Worm (Caenorhabditis elegans) whole organism, L4 larva: ENCODE results near the gene W04B5.6.

ENCODE experiments used
- F26F4.8 ChIP-seq: fragments of 200-800 bp; sonication (Bioruptor generic); conservative IDR thresholded peaks from 2 replicates; pipeline ENCODE4 v1.3.6; 2022; ENCODE audit warnings: missing genetic modification characterization, missing compliant biosample characterization
- F44E2.7 ChIP-seq: fragments of 200-800 bp; sonication (Bioruptor generic); IDR thresholded peaks from 2 replicates; pipeline ENCODE4 v2.1.2; 2022; ENCODE audit warnings: missing genetic modification characterization, missing compliant biosample characterization
- Y48G9A.11 ChIP-seq: fragments of 200-800 bp; sonication (Bioruptor generic); IDR thresholded peaks from 2 replicates; pipeline ENCODE4 v1.3.6; 2022; ENCODE audit warnings: missing genetic modification reagents, missing genetic modification characterization, missing compliant biosample characterization
- Y5F2A.4 ChIP-seq: fragments of 200-800 bp; sonication (Bioruptor generic); optimal IDR thresholded peaks from 2 replicates; lab custom pipeline; 2018; ENCODE audit warnings: mild to moderate bottlenecking, missing genetic modification characterization, missing compliant biosample characterization
- ZK337.2 ChIP-seq: fragments of 200-800 bp; sonication (Bioruptor generic); IDR thresholded peaks from 2 replicates; pipeline ENCODE4 v1.3.6; 2022; ENCODE audit warnings: missing genetic modification reagents, missing genetic modification characterization, missing compliant biosample characterization
- aha-1 ChIP-seq: fragments of 150-350 bp; peaks from one replicate; lab custom pipeline; 2014; ENCODE audit warnings: missing biosample characterization, missing genetic modification characterization
- ama-1 ChIP-seq: fragments of 150-350 bp; optimal IDR thresholded peaks from 2 replicates; lab custom pipeline; 2014; ENCODE audit warnings: inconsistent platforms, mixed read lengths
- attf-4 ChIP-seq: sonication (generic microtip); optimal IDR thresholded peaks from 3 replicates; lab custom pipeline; 2017; ENCODE audit warnings: missing biosample characterization, missing genetic modification characterization
- ceh-28 ChIP-seq: fragments of 150-350 bp; optimal IDR thresholded peaks from 2 replicates; lab custom pipeline; 2014; ENCODE audit warnings: missing biosample characterization, missing genetic modification reagents, missing genetic modification characterization
- ceh-44 ChIP-seq: fragments of 200-800 bp; sonication (Bioruptor generic); IDR thresholded peaks from 2 replicates; pipeline ENCODE4 v1.3.6; 2022; ENCODE audit warnings: missing genetic modification reagents, missing genetic modification characterization, missing compliant biosample characterization
- ceh-82 ChIP-seq: sonication (generic microtip); optimal IDR thresholded peaks from 2 replicates; lab custom pipeline; 2017; ENCODE audit warnings: missing biosample characterization, missing genetic modification characterization
- ces-1 ChIP-seq: fragments of 150-350 bp; sonication (generic microtip); optimal IDR thresholded peaks from 4 replicates; lab custom pipeline; 2014; ENCODE audit warnings: missing biosample characterization, missing genetic modification reagents, missing genetic modification characterization
- daf-16 ChIP-seq, 3 experiments: sonication (generic microtip); optimal IDR thresholded peaks; 2 replicates each; lab custom pipeline; 2016 to 2017; ENCODE audit warnings: missing genetic modification characterization in 3 of 3, missing genetic modification reagents in 3 of 3, mild to moderate bottlenecking in 2 of 3, missing compliant biosample characterization in 2 of 3, missing biosample characterization in 1 of 3, moderate library complexity in 1 of 3
- daf-19 ChIP-seq: fragments of 200-800 bp; sonication (Bioruptor generic); conservative IDR thresholded peaks from 2 replicates; pipeline ENCODE4 v1.3.6; 2022; ENCODE audit warnings: missing genetic modification characterization, missing compliant biosample characterization
- daf-8 ChIP-seq: fragments of 200-800 bp; sonication (Bioruptor generic); IDR thresholded peaks from 2 replicates; pipeline ENCODE4 v1.3.6; 2022; ENCODE audit warnings: missing genetic modification characterization, missing compliant biosample characterization
- dmd-6 ChIP-seq: fragments of 200-800 bp; sonication (Bioruptor generic); IDR thresholded peaks from 2 replicates; pipeline ENCODE4 v1.3.6; 2022; ENCODE audit warnings: missing genetic modification reagents, missing genetic modification characterization, missing compliant biosample characterization
- duxl-1 ChIP-seq: sonication (generic microtip); optimal IDR thresholded peaks from 2 replicates; lab custom pipeline; 2016; ENCODE audit warnings: mild to moderate bottlenecking, missing genetic modification characterization, moderate library complexity, missing compliant biosample characterization; ENCODE audit not compliant: poor library complexity
- dve-1 ChIP-seq: sonication (generic microtip); optimal IDR thresholded peaks from 2 replicates; lab custom pipeline; 2017; ENCODE audit warnings: antibody characterized with exemption, mild to moderate bottlenecking, missing genetic modification characterization, missing compliant biosample characterization; ENCODE audit not compliant: insufficient read depth
- gei-8 ChIP-seq: fragments of 200-800 bp; sonication (Bioruptor generic); optimal IDR thresholded peaks from 2 replicates; lab custom pipeline; 2018; ENCODE audit warnings: mild to moderate bottlenecking, missing genetic modification characterization, missing compliant biosample characterization
- hlh-30 ChIP-seq: sonication (generic microtip); optimal IDR thresholded peaks from 2 replicates; lab custom pipeline; 2017; ENCODE audit warnings: antibody characterized with exemption, mild to moderate bottlenecking, missing genetic modification characterization, missing compliant biosample characterization; ENCODE audit not compliant: insufficient read depth
- jun-1 ChIP-seq: fragments of 150-350 bp; optimal IDR thresholded peaks from 2 replicates; lab custom pipeline; 2014; ENCODE audit warnings: missing biosample characterization, missing genetic modification reagents, missing genetic modification characterization
- lin-13 ChIP-seq: fragments of 150-350 bp; optimal IDR thresholded peaks from 2 replicates; lab custom pipeline; 2014; ENCODE audit warnings: missing biosample characterization, missing genetic modification reagents, missing genetic modification characterization
- lin-15B ChIP-seq: fragments of 150-350 bp; sonication (generic microtip); optimal IDR thresholded peaks from 3 replicates; lab custom pipeline; 2014; ENCODE audit warnings: missing biosample characterization, missing genetic modification characterization
- lin-29 ChIP-seq: fragments of 200-800 bp; sonication (Bioruptor generic); IDR thresholded peaks from 2 replicates; pipeline ENCODE4 v1.3.6; 2022; ENCODE audit warnings: missing genetic modification reagents, missing genetic modification characterization, missing compliant biosample characterization
- lir-3 ChIP-seq: sonication (generic microtip); optimal IDR thresholded peaks from 2 replicates; lab custom pipeline; 2016; ENCODE audit warnings: mild to moderate bottlenecking, missing genetic modification characterization, missing compliant biosample characterization
- lsy-2 ChIP-seq, 2 experiments: fragments of 150-350 bp in 1 of 2; sonication (generic microtip) in 1 of 2; optimal IDR thresholded peaks; 2 replicates each; lab custom pipeline; 2014 to 2017; ENCODE audit warnings: missing biosample characterization in 2 of 2, missing genetic modification characterization in 2 of 2
- madf-5 ChIP-seq, 2 experiments: fragments of 200-800 bp; sonication (Bioruptor generic); IDR thresholded peaks; 2 replicates each; pipeline ENCODE4 v1.3.6; 2022; ENCODE audit warnings: missing compliant biosample characterization in 2 of 2, missing genetic modification characterization in 2 of 2
- mep-1 ChIP-seq: fragments of 150-350 bp; sonication (generic microtip); optimal IDR thresholded peaks from 3 replicates; lab custom pipeline; 2014; ENCODE audit warnings: missing biosample characterization, missing genetic modification characterization
- mes-2 ChIP-seq: sonication (generic microtip); optimal IDR thresholded peaks from 2 replicates; lab custom pipeline; 2016; ENCODE audit warnings: missing genotype, mild to moderate bottlenecking, missing genetic modification characterization, missing compliant biosample characterization; ENCODE audit not compliant: poor library complexity, severe bottlenecking
- nhr-10 ChIP-seq: fragments of 150-350 bp; optimal IDR thresholded peaks from 2 replicates; lab custom pipeline; 2014; ENCODE audit warnings: missing biosample characterization, missing genetic modification characterization
- nhr-102 ChIP-seq: sonication (generic microtip); optimal IDR thresholded peaks from 2 replicates; lab custom pipeline; 2016; ENCODE audit warnings: mild to moderate bottlenecking, missing genetic modification characterization, moderate library complexity, missing compliant biosample characterization
- nhr-11 ChIP-seq: fragments of 150-350 bp; optimal IDR thresholded peaks from 2 replicates; lab custom pipeline; 2014; ENCODE audit warnings: missing biosample characterization, missing genetic modification characterization
- nhr-111 ChIP-seq: fragments of 200-800 bp; sonication (Bioruptor generic); optimal IDR thresholded peaks from 2 replicates; lab custom pipeline; 2018; ENCODE audit warnings: mild to moderate bottlenecking, missing genetic modification characterization, missing compliant biosample characterization
- nhr-25 ChIP-seq: sonication (generic microtip); optimal IDR thresholded peaks from 2 replicates; lab custom pipeline; 2017; ENCODE audit warnings: missing genetic modification characterization, mild to moderate bottlenecking, missing compliant biosample characterization, antibody characterized with exemption, moderate library complexity, borderline replicate concordance; ENCODE audit not compliant: insufficient read depth
- nhr-28 ChIP-seq: fragments of 150-350 bp; optimal IDR thresholded peaks from 2 replicates; lab custom pipeline; 2014; ENCODE audit warnings: missing biosample characterization, missing genetic modification characterization
- pha-4 ChIP-seq, 2 experiments: fragments of 150-350 bp in 1 of 2; fragments of 200-800 bp in 1 of 2; sonication (Bioruptor generic) in 1 of 2; IDR thresholded peaks in 1 of 2; optimal IDR thresholded peaks in 1 of 2; 2 replicates each; pipeline versions ENCODE4 v1.3.6 to Lab custom; 2014 to 2022; ENCODE audit warnings: missing genetic modification characterization in 2 of 2, missing genetic modification reagents in 2 of 2, missing biosample characterization in 1 of 2, missing compliant biosample characterization in 1 of 2
- rbr-2 ChIP-seq: sonication (generic microtip); optimal IDR thresholded peaks from 2 replicates; lab custom pipeline; 2016; ENCODE audit warnings: missing genotype, missing genetic modification characterization, missing compliant biosample characterization
- skn-1 ChIP-seq: fragments of 150-350 bp; optimal IDR thresholded peaks from 2 replicates; lab custom pipeline; 2014; ENCODE audit warnings: missing biosample characterization, missing genetic modification characterization
- spr-1 ChIP-seq: sonication (generic microtip); optimal IDR thresholded peaks from 2 replicates; lab custom pipeline; 2016; ENCODE audit warnings: mild to moderate bottlenecking, missing genetic modification characterization, missing compliant biosample characterization
- zag-1 ChIP-seq: fragments of 150-350 bp; optimal IDR thresholded peaks from 2 replicates; lab custom pipeline; 2014; ENCODE audit warnings: missing biosample characterization, missing genetic modification characterization
- zfp-2 ChIP-seq: sonication (generic microtip); optimal IDR thresholded peaks from 2 replicates; lab custom pipeline; 2016; ENCODE audit warnings: mild to moderate bottlenecking, missing genetic modification characterization, missing compliant biosample characterization
- zip-11 ChIP-seq: fragments of 200-800 bp; sonication (Bioruptor generic); IDR thresholded peaks from 2 replicates; pipeline ENCODE4 v1.3.6; 2022; ENCODE audit warnings: missing genetic modification characterization, missing compliant biosample characterization

W04B5.6 gene

DNA sequence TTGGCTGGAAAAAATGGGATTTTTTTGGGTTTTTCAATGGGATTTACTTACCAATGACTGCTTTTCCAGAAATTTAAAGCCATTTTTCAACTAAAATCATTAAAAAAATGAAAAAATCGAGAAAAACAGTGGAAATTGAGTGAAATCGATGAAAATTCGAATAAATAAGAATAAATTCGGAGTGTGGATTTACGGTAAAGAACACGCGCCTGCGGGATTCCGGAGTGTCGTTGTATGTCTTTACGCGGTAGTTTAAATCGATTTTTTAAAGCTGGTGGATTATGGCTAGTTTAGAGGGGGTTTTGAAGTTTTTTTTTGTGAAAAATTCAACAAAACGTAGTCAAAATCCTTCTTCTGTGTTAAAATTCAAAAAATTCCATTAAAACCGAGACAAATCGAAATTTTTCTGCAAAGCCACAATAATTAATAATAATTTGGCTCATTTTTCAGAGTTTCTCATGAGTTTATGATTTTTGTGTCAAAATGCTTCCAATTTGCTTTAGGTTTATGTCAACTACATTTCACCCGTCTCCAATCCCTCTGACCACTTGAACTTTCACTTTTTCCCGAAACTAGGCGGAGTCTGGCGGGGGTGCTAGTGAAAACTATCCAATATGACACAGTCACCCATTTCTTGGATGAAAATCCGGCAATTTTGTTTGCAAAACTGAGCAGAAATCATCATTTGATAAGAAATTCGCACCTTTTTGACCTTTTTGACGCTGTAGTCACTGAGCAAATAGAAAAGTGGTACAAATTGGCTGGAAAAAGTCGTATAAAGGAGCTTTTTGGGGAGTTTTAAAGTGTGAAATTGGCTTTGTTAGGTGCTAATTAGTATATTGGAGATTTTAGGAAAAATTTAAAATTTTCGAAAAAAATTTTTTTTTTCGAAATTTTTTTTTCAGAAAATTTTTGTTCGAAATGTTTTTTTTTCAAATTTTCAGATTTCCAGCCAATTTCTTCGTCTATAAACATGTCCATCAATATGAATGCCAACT is 33.8 kb downstream of the W04B5.6 start, which contains the start of the genes cic-1 and strm-1 (continued):
- TF ChIP-seq aha-1 (tag; lab: Kevin White, UChicago) = peak; percentile 93
- no peak for TF ChIP-seq ceh-82 (tag; lab: Kevin White, UChicago)
- no peak for TF ChIP-seq ceh-44
- TF ChIP-seq daf-8 (GFP tag; lab: Robert Waterston, UW) = no peak
- no peak for TF ChIP-seq skn-1
- TF ChIP-seq ama-1 (lab: Kevin White, UChicago) = no peak
- peak; percentile 25 for TF ChIP-seq hlh-30 (tag; lab: Kevin White, UChicago)
- TF ChIP-seq F26F4.8 (GFP tag; lab: Robert Waterston, UW) = no peak
- no peak for TF ChIP-seq nhr-28 (tag; lab: Kevin White, UChicago)
- no peak for TF ChIP-seq daf-16 (GFP tag; optimal IDR thresholded peaks at IDR 0.05; lab: Kevin White, UChicago)
- TF ChIP-seq daf-16 (tag; optimal IDR thresholded peaks at IDR 0.05; lab: Kevin White, UChicago) = peak; percentile 25
- TF ChIP-seq spr-1 (tag; lab: Kevin White, UChicago) = no peak

DNA sequence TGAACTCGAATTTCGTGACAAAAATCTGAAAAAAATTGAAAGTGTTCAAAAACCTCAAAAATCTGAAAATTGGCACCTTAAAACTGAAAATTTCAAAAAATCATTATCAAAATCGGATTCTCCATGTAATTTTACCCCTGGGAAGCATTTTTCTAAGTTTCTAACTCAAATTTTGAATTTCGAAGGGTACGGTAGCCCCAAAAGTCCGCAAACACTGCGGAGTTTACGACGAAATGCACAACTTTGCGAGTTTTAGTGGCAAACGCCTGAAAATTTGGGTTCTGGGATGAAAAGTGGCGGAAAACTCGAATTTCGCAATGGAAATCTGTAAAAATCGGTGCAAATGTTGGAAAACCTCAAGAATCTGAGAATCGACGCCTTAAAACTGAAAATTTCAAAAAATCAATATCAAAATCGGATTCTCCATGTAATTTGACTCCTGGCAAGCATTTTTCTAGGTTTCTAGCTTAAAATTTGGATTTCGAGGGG is 41.6 kb downstream of the W04B5.6 start:
- TF ChIP-seq mes-2 (tag; lab: Kevin White, UChicago) = no peak
- no peak for TF ChIP-seq nhr-25 (tag; lab: Kevin White, UChicago)
- TF ChIP-seq pha-4 (GFP tag; IDR thresholded peaks at IDR 0.05; lab: Robert Waterston, UW) = no peak
- no peak for TF ChIP-seq pha-4 (tag; optimal IDR thresholded peaks at IDR 0.05; lab: Kevin White, UChicago)
- TF ChIP-seq jun-1 = no peak
- TF ChIP-seq daf-19 (GFP tag; lab: Robert Waterston, UW) = no peak
- no peak for TF ChIP-seq gei-8
- peak; percentile 64 for TF ChIP-seq lin-13 (GFP tag; lab: Kevin White, UChicago)
- no peak for TF ChIP-seq F44E2.7 (GFP tag; lab: Robert Waterston, UW)
- peak in 1 of 2 experiments; percentile 45 for TF ChIP-seq lsy-2 (tag; optimal IDR thresholded peaks at IDR 0.05; lab: Kevin White, UChicago)
- no peak for TF ChIP-seq mep-1 (tag; lab: Kevin White, UChicago)

- TF ChIP-seq dmd-6 (GFP tag; lab: Robert Waterston, UW) (no peak), lin-29 (GFP tag; lab: Robert Waterston, UW) (no peak), ces-1 (GFP tag; lab: Kevin White, UChicago) (peak; percentile 86), zag-1 (no peak), dve-1 (tag; lab: Kevin White, UChicago) (no peak), nhr-28 (tag; lab: Kevin White, UChicago) (no peak), duxl-1 (no peak), ama-1 (lab: Kevin White, UChicago) (no peak)
Measured at ce11 chrIII:2391704-2392103, 43.6 kb downstream of the W04B5.6 start.

DNA sequence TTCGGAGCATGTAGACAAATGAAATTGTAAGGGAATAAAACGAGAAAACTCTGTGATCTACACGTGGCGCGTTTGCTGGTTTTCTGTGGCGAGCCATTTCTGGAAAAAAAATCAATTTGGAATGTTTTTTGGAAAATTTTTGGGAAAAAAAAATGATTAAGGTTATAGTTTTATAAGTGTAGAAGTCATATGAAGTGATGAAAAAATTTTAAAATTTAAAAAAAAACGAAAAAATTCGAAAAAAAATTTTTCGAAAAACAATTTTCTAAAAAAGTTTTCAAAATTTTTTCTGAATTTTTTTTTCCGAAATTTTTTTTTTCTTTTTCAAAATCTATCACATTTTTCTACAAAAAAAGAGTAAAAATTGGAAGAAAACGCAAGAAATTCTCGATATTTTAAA is 48.8 kb downstream of the W04B5.6 start, which contains the start of gene H14E04.3:
H14E04.3 (minus strand) TSS at position 101 of the 400 bp plus-strand sequence.
- no peak for TF ChIP-seq ceh-28 (tag; lab: Kevin White, UChicago)
- TF ChIP-seq attf-4 (tag; lab: Kevin White, UChicago) = no peak
- no peak for TF ChIP-seq lin-15B
- no peak for TF ChIP-seq Y5F2A.4 (GFP tag; lab: Kevin White, UChicago)
- no peak for TF ChIP-seq nhr-10
- TF ChIP-seq nhr-28 (tag; lab: Kevin White, UChicago) = no peak
- no peak for TF ChIP-seq madf-5 (GFP tag; IDR thresholded peaks at IDR 0.05; lab: Robert Waterston, UW)
- TF ChIP-seq nhr-111 = no peak
- no peak for TF ChIP-seq zip-11
- no peak for TF ChIP-seq nhr-11 (tag; lab: Kevin White, UChicago)
- no peak for TF ChIP-seq jun-1
- TF ChIP-seq nhr-102 (tag; lab: Kevin White, UChicago) = no peak
- TF ChIP-seq lin-13 (GFP tag; lab: Kevin White, UChicago) = no peak
- no peak for TF ChIP-seq zfp-2 (tag; lab: Kevin White, UChicago)
- no peak for TF ChIP-seq Y48G9A.11 (GFP tag; lab: Robert Waterston, UW)
- no peak for TF ChIP-seq ZK337.2 (GFP tag; lab: Robert Waterston, UW)
- no peak for TF ChIP-seq lir-3 (tag; lab: Kevin White, UChicago)
- TF ChIP-seq rbr-2 (tag; lab: Kevin White, UChicago) = no peak
